Fruit fly (Drosophila melanogaster): ENCODE data around the gene Hsp68.

The Hsp68 gene

DNA sequence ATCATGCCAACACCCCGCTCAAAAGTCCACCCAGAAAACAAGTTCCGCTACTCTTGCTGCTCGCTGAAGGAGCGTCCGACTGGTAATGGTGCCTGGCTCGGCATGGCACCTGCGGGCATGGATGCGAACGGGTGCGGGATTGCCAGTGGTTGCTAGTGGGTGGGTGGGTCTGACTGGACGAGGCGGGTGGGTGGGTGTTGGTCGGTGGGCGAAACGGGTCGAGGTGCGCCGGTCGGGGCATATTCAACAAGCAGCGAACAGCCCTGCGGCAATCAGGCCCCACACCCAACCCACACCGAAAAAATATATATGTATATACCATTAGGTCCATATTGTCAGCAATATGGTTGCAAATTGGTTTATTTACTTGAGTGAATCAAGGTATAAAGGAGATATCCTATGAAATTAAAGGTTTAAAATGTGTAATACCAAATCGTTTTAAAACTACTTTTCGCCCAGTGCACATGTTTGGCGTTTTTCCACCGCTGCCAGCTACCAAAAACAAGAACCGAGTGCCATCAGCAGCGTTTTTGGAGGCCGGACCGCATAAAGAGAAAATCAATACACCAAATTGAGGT lies 46.4 kb downstream of the Hsp68 start:
- peak; percentile 62 for TF ChIP-seq CG14655 (GFP tag; optimal IDR thresholded peaks at IDR 0.05)
- TF ChIP-seq Pif1A (GFP tag; optimal IDR thresholded peaks at IDR 0.05), result peak; percentile 39
- no peak for TF ChIP-seq CG34367 (tag; optimal IDR thresholded peaks at IDR 0.05)
- TF ChIP-seq Pif1B (GFP tag; optimal IDR thresholded peaks at IDR 0.05), result no peak
- TF ChIP-seq fd96Ca (GFP tag; IDR thresholded peaks at IDR 0.05), result peak; percentile 51; the same call in 2 of the 3 replicates
- no peak for TF ChIP-seq D1 (tag; optimal IDR thresholded peaks at IDR 0.05)
- peak; percentile 16 for TF ChIP-seq Snoo (tag; optimal IDR thresholded peaks at IDR 0.05)
- peak; percentile 53 for TF ChIP-seq CG8301 (tag; optimal IDR thresholded peaks at IDR 0.05)
- peak; percentile 75; the same call in 2 of the 3 replicates for TF ChIP-seq CG4496 (GFP tag; IDR thresholded peaks at IDR 0.05)
- TF ChIP-seq EcR (GFP tag; optimal IDR thresholded peaks at IDR 0.05), result no peak
- TF ChIP-seq CG12605 (GFP tag; IDR thresholded peaks at IDR 0.05), result peak; percentile 55
- TF ChIP-seq CG10348 (GFP tag; IDR thresholded peaks at IDR 0.05), result no peak
- peak; percentile 72 for TF ChIP-seq CG32121 (GFP tag; IDR thresholded peaks at IDR 0.05)
- no peak for TF ChIP-seq CG9948 (tag; optimal IDR thresholded peaks at IDR 0.05)
- peak; percentile 21 for TF ChIP-seq CG8159 (tag; optimal IDR thresholded peaks at IDR 0.05)
- no peak for TF ChIP-seq CG17806 (tag; optimal IDR thresholded peaks at IDR 0.05)
- TF ChIP-seq rn (GFP tag; IDR thresholded peaks at IDR 0.05), result 0 out of 2 replicates have a peak, but pooled peaks have one; percentile 13
- peak; percentile 7 for TF ChIP-seq CG15710 (tag; optimal IDR thresholded peaks at IDR 0.05)
- no peak for TF ChIP-seq gl (tag; optimal IDR thresholded peaks at IDR 0.05)
- TF ChIP-seq Ets98B (GFP tag; IDR thresholded peaks at IDR 0.05), result peak; percentile 61
- peak; percentile 46 for TF ChIP-seq CG13204 (GFP tag; optimal IDR thresholded peaks at IDR 0.05)

DNA sequence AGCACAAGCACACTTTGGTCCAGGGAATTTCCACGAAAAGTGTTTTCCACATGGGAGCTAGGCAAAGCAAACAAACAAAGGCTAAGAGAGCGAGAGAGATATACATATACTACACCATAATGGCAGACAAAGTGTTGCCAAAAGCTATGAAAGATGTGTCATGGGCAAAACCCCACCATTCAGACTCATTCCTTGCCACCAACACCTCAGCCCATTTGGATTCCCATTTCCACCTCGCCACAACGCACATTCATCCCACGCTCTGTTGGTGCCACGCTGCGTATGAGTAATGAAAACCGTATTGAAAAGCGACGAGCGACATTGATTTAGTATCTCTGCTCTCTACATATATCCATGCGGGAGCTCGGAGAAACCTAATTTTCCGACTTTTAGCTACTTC lies 48.2 kb downstream of the Hsp68 start:
- TF ChIP-seq CG12605 (GFP tag; IDR thresholded peaks at IDR 0.05) (no peak), CG4496 (GFP tag; IDR thresholded peaks at IDR 0.05) (no peak), Snoo (tag; optimal IDR thresholded peaks at IDR 0.05) (no peak), CG9948 (tag; optimal IDR thresholded peaks at IDR 0.05) (no peak), Pif1A (GFP tag; optimal IDR thresholded peaks at IDR 0.05) (no peak), CG8301 (tag; optimal IDR thresholded peaks at IDR 0.05) (no peak), CG8159 (tag; optimal IDR thresholded peaks at IDR 0.05) (no peak), EcR (GFP tag; optimal IDR thresholded peaks at IDR 0.05) (no peak), CG17806 (tag; optimal IDR thresholded peaks at IDR 0.05) (no peak), rn (GFP tag; IDR thresholded peaks at IDR 0.05) (no peak), CG14655 (GFP tag; optimal IDR thresholded peaks at IDR 0.05) (no peak), Pif1B (GFP tag; optimal IDR thresholded peaks at IDR 0.05) (no peak), CG34367 (tag; optimal IDR thresholded peaks at IDR 0.05) (no peak), CG15710 (tag; optimal IDR thresholded peaks at IDR 0.05) (no peak), CG32121 (GFP tag; IDR thresholded peaks at IDR 0.05) (no peak), CG10348 (GFP tag; IDR thresholded peaks at IDR 0.05) (no peak)

DNA sequence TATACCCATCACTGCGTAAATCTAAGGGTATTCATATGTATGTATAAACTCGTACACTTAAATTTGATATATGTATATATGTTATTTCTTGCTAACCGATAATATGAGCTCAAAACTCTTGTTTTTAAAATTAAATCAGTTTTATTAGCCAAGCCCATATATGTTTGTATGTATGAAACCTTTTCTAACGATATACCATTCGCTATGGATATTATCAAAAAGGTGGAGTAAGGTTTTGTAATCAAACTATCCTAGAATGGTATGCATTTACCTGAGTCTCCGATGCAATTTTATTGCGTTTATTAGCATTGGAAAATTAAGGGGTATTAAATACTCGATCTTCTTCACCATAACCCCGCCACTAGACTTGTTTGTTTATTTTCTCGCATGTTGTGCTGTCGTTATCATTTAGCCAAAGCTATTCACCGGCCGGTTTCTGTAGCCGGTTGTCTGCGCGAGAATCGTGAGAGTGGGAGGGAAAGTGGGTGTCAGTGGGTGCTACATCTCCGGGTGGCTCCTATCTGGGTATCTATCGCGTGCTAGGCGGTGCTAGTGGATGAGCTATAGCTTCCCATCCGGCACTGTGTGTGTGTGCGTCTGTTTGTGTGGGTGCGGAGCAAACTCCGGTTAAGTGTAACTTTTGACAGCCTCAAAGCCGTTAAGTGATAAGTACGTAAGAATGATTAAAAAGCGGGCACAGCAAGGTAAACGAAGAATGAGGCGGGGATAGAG lies 49.2 kb downstream of the Hsp68 start:
- TF ChIP-seq Snoo (tag; optimal IDR thresholded peaks at IDR 0.05) (no peak), CG10348 (GFP tag; IDR thresholded peaks at IDR 0.05) (no peak), CG8301 (tag; optimal IDR thresholded peaks at IDR 0.05) (peak; percentile 36), CG13204 (GFP tag; optimal IDR thresholded peaks at IDR 0.05) (no peak), fd96Ca (GFP tag; IDR thresholded peaks at IDR 0.05) (peak; percentile 37; the same call in 1 of the 3 replicates), CG14655 (GFP tag; optimal IDR thresholded peaks at IDR 0.05) (peak; percentile 70), CG12605 (GFP tag; IDR thresholded peaks at IDR 0.05) (no peak), D1 (tag; optimal IDR thresholded peaks at IDR 0.05) (no peak), CG9948 (tag; optimal IDR thresholded peaks at IDR 0.05) (no peak), gl (tag; optimal IDR thresholded peaks at IDR 0.05) (no peak), CG34367 (tag; optimal IDR thresholded peaks at IDR 0.05) (no peak), Pif1B (GFP tag; optimal IDR thresholded peaks at IDR 0.05) (no peak), Ets98B (GFP tag; IDR thresholded peaks at IDR 0.05) (no peak)

DNA sequence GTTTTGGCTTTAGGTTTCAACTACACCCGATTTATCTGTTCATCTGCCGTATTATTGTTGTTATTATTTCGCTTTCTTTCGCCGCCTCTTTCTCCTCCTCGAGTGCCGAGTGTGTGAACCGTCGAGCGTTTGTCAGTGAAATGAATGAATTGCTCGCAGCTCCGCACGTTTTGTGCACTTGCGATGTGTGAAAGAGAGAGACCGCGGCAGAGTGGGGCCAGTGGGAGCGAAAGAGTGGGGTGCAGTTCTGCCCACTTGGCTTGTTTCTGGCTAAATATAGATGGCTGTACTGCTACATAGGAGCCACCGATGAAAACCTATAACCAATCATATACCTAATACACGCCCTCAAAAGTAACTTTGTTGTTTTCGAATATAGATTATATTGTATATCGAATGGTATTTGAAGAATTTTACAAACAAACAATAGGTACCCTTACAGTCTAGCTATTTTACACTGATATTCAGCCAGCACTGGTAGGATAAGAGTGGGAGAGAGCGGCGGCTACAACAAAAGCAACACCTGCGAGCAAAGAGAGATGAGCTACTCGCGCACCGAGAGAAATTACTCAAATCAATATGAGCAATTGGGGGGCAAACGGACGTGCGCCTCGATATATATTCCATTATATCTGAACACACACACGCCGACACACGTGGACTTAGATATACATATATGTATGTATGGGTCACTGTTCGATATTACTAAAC lies 50.5 kb downstream of the Hsp68 start:
- TF ChIP-seq Pif1A (GFP tag; optimal IDR thresholded peaks at IDR 0.05) (peak; percentile 21), gl (tag; optimal IDR thresholded peaks at IDR 0.05) (no peak), Ets98B (GFP tag; IDR thresholded peaks at IDR 0.05) (0 out of 2 replicates have a peak, but pooled peaks have one; percentile 44), CG8301 (tag; optimal IDR thresholded peaks at IDR 0.05) (peak; percentile 28), Snoo (tag; optimal IDR thresholded peaks at IDR 0.05) (no peak), CG17806 (tag; optimal IDR thresholded peaks at IDR 0.05) (no peak), CG14655 (GFP tag; optimal IDR thresholded peaks at IDR 0.05) (peak; percentile 34), Pif1B (GFP tag; optimal IDR thresholded peaks at IDR 0.05) (peak; percentile 55), rn (GFP tag; IDR thresholded peaks at IDR 0.05) (no peak), CG8159 (tag; optimal IDR thresholded peaks at IDR 0.05) (peak; percentile 1), CG10348 (GFP tag; IDR thresholded peaks at IDR 0.05) (no peak), D1 (tag; optimal IDR thresholded peaks at IDR 0.05) (no peak), CG34367 (tag; optimal IDR thresholded peaks at IDR 0.05) (no peak), CG4496 (GFP tag; IDR thresholded peaks at IDR 0.05) (peak; percentile 52; the same call in 2 of the 3 replicates), CG15710 (tag; optimal IDR thresholded peaks at IDR 0.05) (no peak), CG12605 (GFP tag; IDR thresholded peaks at IDR 0.05) (0 out of 2 replicates have a peak, but pooled peaks have one; percentile 23), CG9948 (tag; optimal IDR thresholded peaks at IDR 0.05) (no peak), EcR (GFP tag; optimal IDR thresholded peaks at IDR 0.05) (no peak), CG32121 (GFP tag; IDR thresholded peaks at IDR 0.05) (peak; percentile 36; the same call in 1 of the 2 replicates), CG13204 (GFP tag; optimal IDR thresholded peaks at IDR 0.05) (no peak), fd96Ca (GFP tag; IDR thresholded peaks at IDR 0.05) (peak; percentile 11; the same call in 1 of the 3 replicates)
